Worm (Caenorhabditis elegans) whole organism, young adult: ENCODE data around the gene col-90.
A peak's percentile ranks its signal among the peaks of the same experiment; 100 is the strongest.
"Not testable (repeated sequence)": the region's sequence is repeated elsewhere in the genome, so short reads cannot be mapped to it uniquely, and the experiment has no call there.

ENCODE experiments used
- B0035.1 ChIP-seq: sonication (generic microtip); optimal IDR thresholded peaks from 2 replicates; lab custom pipeline; 2016; ENCODE audit warnings: missing genetic modification characterization, mild to moderate bottlenecking, missing compliant biosample characterization, missing genotype, missing genetic modification reagents
- B0261.1 ChIP-seq: sonication (generic microtip); optimal IDR thresholded peaks from 2 replicates; lab custom pipeline; 2016; ENCODE audit warnings: mild to moderate bottlenecking, missing genetic modification characterization, moderate library complexity, missing compliant biosample characterization
- F37B4.10 ChIP-seq: fragments of 200-800 bp; sonication (Bioruptor generic); IDR thresholded peaks from 2 replicates; pipeline ENCODE4 v1.3.6; 2022; ENCODE audit warnings: missing genetic modification characterization, missing compliant biosample characterization
- F57A8.1 ChIP-seq: fragments of 200-800 bp; sonication (Bioruptor generic); optimal IDR thresholded peaks from 2 replicates; lab custom pipeline; 2018; ENCODE audit warnings: mild to moderate bottlenecking, missing genetic modification characterization, moderate library complexity, missing compliant biosample characterization
- F57C9.4 ChIP-seq: sonication (generic microtip); optimal IDR thresholded peaks from 2 replicates; lab custom pipeline; 2017; ENCODE audit warnings: mild to moderate bottlenecking, missing genetic modification characterization, missing compliant biosample characterization
- akir-1 ChIP-seq: fragments of 200-800 bp; sonication (Bioruptor generic); optimal IDR thresholded peaks from 2 replicates; lab custom pipeline; 2018; ENCODE audit warnings: mild to moderate bottlenecking, missing genetic modification characterization, moderate library complexity, missing compliant biosample characterization
- athp-1 ChIP-seq: sonication (generic microtip); optimal IDR thresholded peaks from 2 replicates; lab custom pipeline; 2017; ENCODE audit warnings: mild to moderate bottlenecking, missing genetic modification characterization, missing compliant biosample characterization
- cebp-1 ChIP-seq, 2 experiments: fragments of 200-800 bp in 1 of 2; sonication (Bioruptor generic) in 1 of 2; sonication (generic microtip) in 1 of 2; IDR thresholded peaks in 1 of 2; optimal IDR thresholded peaks in 1 of 2; 2 replicates each; pipeline versions ENCODE4 v1.3.6 to Lab custom; 2017 to 2022; ENCODE audit warnings: missing compliant biosample characterization in 2 of 2, missing genetic modification characterization in 2 of 2, mild to moderate bottlenecking in 1 of 2, missing genetic modification reagents in 1 of 2, moderate library complexity in 1 of 2
- ceh-27 ChIP-seq: fragments of 200-800 bp; sonication (Bioruptor generic); optimal IDR thresholded peaks from 2 replicates; lab custom pipeline; 2018; ENCODE audit warnings: mild to moderate bottlenecking, missing genetic modification characterization, moderate library complexity, missing compliant biosample characterization
- ceh-58 ChIP-seq: fragments of 200-800 bp; sonication (Bioruptor generic); IDR thresholded peaks from 2 replicates; pipeline ENCODE4 v1.3.6; 2022; ENCODE audit warnings: missing genetic modification characterization, missing compliant biosample characterization
- ceh-91 ChIP-seq: fragments of 200-800 bp; sonication (Bioruptor generic); IDR thresholded peaks from 2 replicates; pipeline ENCODE4 v1.3.6; 2022; ENCODE audit warnings: missing genetic modification reagents, missing genetic modification characterization, missing compliant biosample characterization
- dox-1 ChIP-seq: fragments of 200-800 bp; sonication (Bioruptor generic); IDR thresholded peaks from 2 replicates; pipeline ENCODE4 v1.3.6; 2022; ENCODE audit warnings: missing genetic modification reagents, missing genetic modification characterization, missing compliant biosample characterization
- dpff-1 ChIP-seq: sonication (generic microtip); optimal IDR thresholded peaks from 2 replicates; lab custom pipeline; 2017; ENCODE audit warnings: mild to moderate bottlenecking, missing genetic modification characterization, missing compliant biosample characterization
- egrh-3 ChIP-seq: fragments of 200-800 bp; sonication (Bioruptor generic); IDR thresholded peaks from 2 replicates; pipeline ENCODE4 v1.3.6; 2022; ENCODE audit warnings: missing genetic modification reagents, missing genetic modification characterization, missing compliant biosample characterization
- hmg-1.2 ChIP-seq: fragments of 200-800 bp; sonication (Bioruptor generic); IDR thresholded peaks from 2 replicates; pipeline ENCODE4 v1.3.6; 2022; ENCODE audit warnings: missing genetic modification reagents, missing genetic modification characterization, missing compliant biosample characterization
- let-526 ChIP-seq: fragments of 200-800 bp; sonication (Bioruptor generic); IDR thresholded peaks from 2 replicates; pipeline ENCODE4 v1.3.6; 2022; ENCODE audit warnings: missing genetic modification reagents, missing genetic modification characterization, missing compliant biosample characterization
- lin-26 ChIP-seq: fragments of 200-800 bp; sonication (Bioruptor generic); IDR thresholded peaks from 2 replicates; pipeline ENCODE4 v1.3.6; 2022; ENCODE audit warnings: missing genetic modification reagents, missing genetic modification characterization, missing compliant biosample characterization
- lir-1 ChIP-seq: fragments of 200-800 bp; sonication (Bioruptor generic); conservative IDR thresholded peaks from 2 replicates; pipeline ENCODE4 v1.3.6; 2022; ENCODE audit warnings: missing genetic modification reagents, missing genetic modification characterization, missing compliant biosample characterization
- madf-3 ChIP-seq: fragments of 200-800 bp; sonication (Bioruptor generic); IDR thresholded peaks from 2 replicates; pipeline ENCODE4 v1.3.6; 2022; ENCODE audit warnings: missing genetic modification reagents, missing genetic modification characterization, missing compliant biosample characterization
- nfyb-1 ChIP-seq: fragments of 200-800 bp; sonication (Bioruptor generic); IDR thresholded peaks from 2 replicates; pipeline ENCODE4 v1.3.6; 2022; ENCODE audit warnings: missing genetic modification reagents, missing genetic modification characterization, missing compliant biosample characterization
- nhr-179 ChIP-seq: sonication (generic microtip); optimal IDR thresholded peaks from 2 replicates; lab custom pipeline; 2016; ENCODE audit warnings: mild to moderate bottlenecking, missing genetic modification characterization, missing compliant biosample characterization
- pha-4 ChIP-seq: fragments of 150-350 bp; sonication (generic microtip); optimal IDR thresholded peaks from 2 replicates; lab custom pipeline; 2014; ENCODE audit warnings: missing biosample characterization, missing genetic modification reagents, missing genetic modification characterization
- rcor-1 ChIP-seq: fragments of 200-800 bp; sonication (Bioruptor generic); IDR thresholded peaks from 2 replicates; pipeline ENCODE4 v1.3.6; 2022; ENCODE audit warnings: missing genetic modification reagents, missing genetic modification characterization, missing compliant biosample characterization
- rpc-1 ChIP-seq, 2 experiments: fragments of 150-350 bp in 1 of 2; sonication (generic microtip) in 1 of 2; optimal IDR thresholded peaks; 2 replicates each; lab custom pipeline; 2014 to 2018; ENCODE audit warnings: missing biosample characterization in 1 of 2, missing genetic modification characterization in 1 of 2, missing genetic modification reagents in 1 of 2, missing genotype in 1 of 2
- snpc-1.1 ChIP-seq: sonication (generic microtip); optimal IDR thresholded peaks from 2 replicates; lab custom pipeline; 2017; ENCODE audit warnings: missing genetic modification characterization, mild to moderate bottlenecking, missing compliant biosample characterization, antibody characterized with exemption, moderate library complexity, missing genotype, missing genetic modification reagents; ENCODE audit not compliant: insufficient read depth
- snpc-4 ChIP-seq, 5 experiments: fragments of 150-350 bp in 1 of 5; sonication (generic microtip) in 4 of 5; optimal IDR thresholded peaks; 2 replicates each; lab custom pipeline; 2014 to 2018; ENCODE audit warnings: missing genetic modification characterization in 5 of 5, missing biosample characterization in 3 of 5, antibody characterized with exemption in 2 of 5, mild to moderate bottlenecking in 2 of 5, missing compliant biosample characterization in 2 of 5, missing genotype in 2 of 5, moderate library complexity in 2 of 5, missing genetic modification reagents in 1 of 5
- tbp1 ChIP-seq: fragments of 200-800 bp; sonication (Bioruptor generic); optimal IDR thresholded peaks from 2 replicates; lab custom pipeline; 2018; ENCODE audit warnings: mild to moderate bottlenecking, missing genetic modification characterization, missing compliant biosample characterization
- ztf-6 ChIP-seq: fragments of 200-800 bp; sonication (Bioruptor generic); IDR thresholded peaks from 2 replicates; pipeline ENCODE4 v1.3.6; 2022; ENCODE audit warnings: missing genetic modification reagents, missing genetic modification characterization, missing compliant biosample characterization

Gene col-90

DNA sequence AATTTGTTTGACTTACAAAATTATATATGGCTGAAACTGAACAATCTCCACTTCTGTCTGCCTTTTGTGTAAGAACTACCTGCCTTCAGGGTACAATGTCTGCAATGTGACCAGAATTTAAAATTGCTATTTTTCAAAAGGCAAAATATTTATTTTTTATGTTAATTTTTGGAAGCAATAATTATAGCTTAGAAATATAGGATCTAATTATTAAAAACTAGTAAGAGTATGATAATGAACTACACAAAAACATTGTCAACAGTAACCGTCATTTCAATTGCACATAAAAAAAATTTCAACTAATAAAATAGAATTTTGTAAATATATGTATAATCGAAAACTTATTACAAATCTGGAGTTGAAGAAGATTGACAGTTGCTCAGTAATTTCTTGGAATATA is 8.3 kb downstream of the col-90 start, which contains the start of gene C29E4.9:
Gene C29E4.9 (minus strand): TSS at position 101 of the 400 bp plus-strand sequence.
- TF ChIP-seq dpff-1 (tag; lab: Kevin White, UChicago), result no peak
- no peak for TF ChIP-seq lir-1
- no peak for TF ChIP-seq B0261.1 (tag; lab: Kevin White, UChicago)
- TF ChIP-seq athp-1 (tag; lab: Kevin White, UChicago), result no peak
- no peak for TF ChIP-seq lin-26 (GFP tag; lab: Robert Waterston, UW)
- TF ChIP-seq ceh-27 (GFP tag; lab: Kevin White, UChicago), result no peak
- TF ChIP-seq ztf-6, result no peak
- no peak for TF ChIP-seq F37B4.10 (GFP tag; lab: Robert Waterston, UW)
- TF ChIP-seq snpc-4 (GFP tag; optimal IDR thresholded peaks at IDR 0.05; lab: Kevin White, UChicago), result no peak
- no peak for TF ChIP-seq snpc-4 (tag; optimal IDR thresholded peaks at IDR 0.05; lab: Kevin White, UChicago)
- TF ChIP-seq F57C9.4 (tag; lab: Kevin White, UChicago), result no peak
- no peak for TF ChIP-seq madf-3 (GFP tag; lab: Robert Waterston, UW)
- TF ChIP-seq rcor-1 (GFP tag; lab: Robert Waterston, UW), result no peak
- no peak for TF ChIP-seq snpc-1.1 (tag; lab: Kevin White, UChicago)
- no peak for TF ChIP-seq let-526 (GFP tag; lab: Robert Waterston, UW)
- no peak for TF ChIP-seq dox-1
- TF ChIP-seq pha-4 (tag; lab: Kevin White, UChicago), result no peak

DNA sequence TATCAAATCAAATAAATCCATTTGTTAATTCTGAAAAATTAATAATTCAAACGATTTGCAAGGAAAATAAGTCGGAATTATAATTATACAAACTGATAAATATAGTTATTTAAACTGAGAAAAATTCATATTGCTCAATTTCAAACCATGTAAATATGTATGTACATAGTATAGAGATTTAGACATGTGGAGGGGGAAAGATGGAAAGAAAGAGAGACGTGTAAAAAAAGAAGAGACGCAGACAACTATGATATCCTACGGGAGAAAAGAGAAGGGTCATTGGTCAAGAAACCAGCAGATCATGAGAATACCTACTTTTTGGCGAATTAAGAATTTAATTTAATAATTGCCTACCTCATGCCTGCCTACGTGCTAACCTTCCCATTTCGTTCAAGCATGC is 9.4 kb downstream of the col-90 start, which contains the start of gene C29E4.11:
Gene C29E4.11 (minus strand): TSS at position 30 of the 400 bp plus-strand sequence.
- TF ChIP-seq hmg-1.2 (GFP tag; lab: Robert Waterston, UW) (peak; percentile 85), ceh-58 (GFP tag; lab: Robert Waterston, UW) (no peak)

- TF ChIP-seq nfyb-1 (GFP tag; lab: Robert Waterston, UW) (peak; percentile 58; the same call in 1 of the 2 replicates), rpc-1 (optimal IDR thresholded peaks at IDR 0.05; lab: Kevin White, UChicago) (peak; percentile 32), rpc-1 (tag; optimal IDR thresholded peaks at IDR 0.05; lab: Kevin White, UChicago) (peak; percentile 66), tbp1 (GFP tag; lab: Kevin White, UChicago) (peak; percentile 0), hmg-1.2 (GFP tag; lab: Robert Waterston, UW) (peak; percentile 72; the same call in 1 of the 2 replicates), B0261.1 (tag; lab: Kevin White, UChicago) (peak; percentile 43), cebp-1 (tag; optimal IDR thresholded peaks at IDR 0.05; lab: Kevin White, UChicago) (peak; percentile 40)
- not testable (repeated sequence) for TF ChIP-seq cebp-1 (GFP tag; IDR thresholded peaks at IDR 0.05; lab: Robert Waterston, UW)
Observed at ce11 chrIII:7958922-7959609, 10.4 kb downstream of the col-90 start, which contains the start of gene F54H12.10. TSS of gene F54H12.10 (minus strand) at chrIII:7958972.

DNA sequence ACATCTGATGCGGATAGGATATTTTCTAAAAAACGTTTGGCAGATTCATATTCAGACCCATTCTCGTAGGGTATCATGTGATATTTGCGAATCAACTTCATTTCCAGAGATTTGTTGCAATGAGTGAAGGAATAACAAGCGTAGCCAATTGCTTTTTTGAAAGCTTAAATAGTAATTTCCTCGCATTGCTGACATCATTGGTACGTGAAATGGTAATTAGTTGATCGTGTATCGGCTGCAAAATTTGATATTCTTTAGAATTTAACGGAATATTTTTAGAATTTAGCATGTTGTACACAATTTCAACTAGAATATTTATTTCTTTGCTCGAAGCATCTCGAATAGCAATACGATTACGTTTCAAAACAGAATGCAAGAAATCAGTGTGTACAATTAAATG is 14.0 kb downstream of the col-90 start, which contains the start of gene F54H12.4:
Gene F54H12.4 (minus strand): TSS at position 101 of the 400 bp plus-strand sequence.
- TF ChIP-seq B0035.1 (tag; lab: Kevin White, UChicago); ceh-91 (GFP tag; lab: Robert Waterston, UW); nhr-179: not testable (repeated sequence)

ce11 chrIII:7964281-7964680 is 15.6 kb downstream of the col-90 start, which contains the start of gene F54H12.2:
TSS of gene F54H12.2 (plus strand) at chrIII:7964581.
- not testable (repeated sequence) for TF ChIP-seq F57A8.1; akir-1; egrh-3 (GFP tag; lab: Robert Waterston, UW)
